Worm (Caenorhabditis elegans) whole organism, young adult: Measurements from ENCODE around the gene B0457.2.

Experiments used
- B0019.2 ChIP-seq: fragments of 200-800 bp; sonication (Bioruptor generic); conservative IDR thresholded peaks from 2 replicates; pipeline ENCODE4 v1.3.6; 2022; ENCODE audit warnings: missing genetic modification reagents, missing genetic modification characterization, missing compliant biosample characterization
- B0035.1 ChIP-seq: sonication (generic microtip); optimal IDR thresholded peaks from 2 replicates; lab custom pipeline; 2016; ENCODE audit warnings: missing genetic modification characterization, mild to moderate bottlenecking, missing compliant biosample characterization, missing genotype, missing genetic modification reagents
- B0336.3 ChIP-seq: fragments of 200-800 bp; sonication (Bioruptor generic); IDR thresholded peaks from 2 replicates; pipeline ENCODE4 v1.3.6; 2022; ENCODE audit warnings: missing genetic modification characterization, missing compliant biosample characterization
- D2030.7 ChIP-seq: fragments of 200-800 bp; sonication (Bioruptor generic); IDR thresholded peaks from 2 replicates; pipeline ENCODE4 v1.3.6; 2022; ENCODE audit warnings: missing genetic modification reagents, missing genetic modification characterization, missing compliant biosample characterization
- F55B11.4 ChIP-seq: sonication (generic microtip); optimal IDR thresholded peaks from 2 replicates; lab custom pipeline; 2016; ENCODE audit warnings: missing compliant biosample characterization, missing genetic modification characterization, borderline replicate concordance; ENCODE audit not compliant: insufficient read depth
- F57A8.1 ChIP-seq: fragments of 200-800 bp; sonication (Bioruptor generic); optimal IDR thresholded peaks from 2 replicates; lab custom pipeline; 2018; ENCODE audit warnings: mild to moderate bottlenecking, missing genetic modification characterization, moderate library complexity, missing compliant biosample characterization
- F57C9.4 ChIP-seq: sonication (generic microtip); optimal IDR thresholded peaks from 2 replicates; lab custom pipeline; 2017; ENCODE audit warnings: mild to moderate bottlenecking, missing genetic modification characterization, missing compliant biosample characterization
- K11D2.4 ChIP-seq: fragments of 200-800 bp; sonication (Bioruptor generic); IDR thresholded peaks from 2 replicates; pipeline ENCODE4 v1.3.6; 2022; ENCODE audit warnings: missing genetic modification reagents, missing genetic modification characterization, missing compliant biosample characterization
- T26A5.8 ChIP-seq: sonication (generic microtip); optimal IDR thresholded peaks from 2 replicates; lab custom pipeline; 2016; ENCODE audit warnings: missing genetic modification characterization, missing compliant biosample characterization
- Y56A3A.18 ChIP-seq: fragments of 200-800 bp; sonication (Bioruptor generic); IDR thresholded peaks from 2 replicates; pipeline ENCODE4 v1.3.6; 2022; ENCODE audit warnings: missing genetic modification reagents, missing genetic modification characterization, missing compliant biosample characterization
- ama-1 ChIP-seq, 3 experiments: fragments of 150-350 bp in 1 of 3; sonication (generic microtip) in 2 of 3; optimal IDR thresholded peaks; 2 replicates each; lab custom pipeline; 2014 to 2018; ENCODE audit warnings: missing biosample characterization in 2 of 3, missing genetic modification characterization in 2 of 3, missing genetic modification reagents in 2 of 3
- aptf-3 ChIP-seq: fragments of 200-800 bp; sonication (Bioruptor generic); IDR thresholded peaks from 2 replicates; pipeline ENCODE4 v1.3.6; 2022; ENCODE audit warnings: missing genetic modification characterization, missing compliant biosample characterization
- athp-1 ChIP-seq: sonication (generic microtip); optimal IDR thresholded peaks from 2 replicates; lab custom pipeline; 2017; ENCODE audit warnings: mild to moderate bottlenecking, missing genetic modification characterization, missing compliant biosample characterization
- attf-3 ChIP-seq: fragments of 200-800 bp; sonication (Bioruptor generic); conservative IDR thresholded peaks from 2 replicates; pipeline ENCODE4 v1.3.6; 2022; ENCODE audit warnings: missing genetic modification reagents, missing genetic modification characterization, missing compliant biosample characterization
- attf-6 ChIP-seq: fragments of 200-800 bp; sonication (Bioruptor generic); IDR thresholded peaks from 2 replicates; pipeline ENCODE4 v1.3.6; 2022; ENCODE audit warnings: missing genetic modification reagents, missing genetic modification characterization, missing compliant biosample characterization
- bed-1 ChIP-seq: fragments of 200-800 bp; sonication (Bioruptor generic); IDR thresholded peaks from 2 replicates; pipeline ENCODE4 v1.3.6; 2022; ENCODE audit warnings: missing genetic modification reagents, missing genetic modification characterization, missing compliant biosample characterization
- ccch-3 ChIP-seq: fragments of 200-800 bp; sonication (Bioruptor generic); optimal IDR thresholded peaks from 2 replicates; lab custom pipeline; 2018; ENCODE audit warnings: mild to moderate bottlenecking, missing genetic modification characterization, missing compliant biosample characterization
- ceh-100 ChIP-seq: fragments of 200-800 bp; sonication (Bioruptor generic); IDR thresholded peaks from 2 replicates; pipeline ENCODE4 v1.3.6; 2022; ENCODE audit warnings: missing genetic modification reagents, missing genetic modification characterization, missing compliant biosample characterization
- ceh-27 ChIP-seq: fragments of 200-800 bp; sonication (Bioruptor generic); optimal IDR thresholded peaks from 2 replicates; lab custom pipeline; 2018; ENCODE audit warnings: mild to moderate bottlenecking, missing genetic modification characterization, moderate library complexity, missing compliant biosample characterization
- chd-7 ChIP-seq: sonication (generic microtip); optimal IDR thresholded peaks from 2 replicates; lab custom pipeline; 2016; ENCODE audit warnings: mild to moderate bottlenecking, missing genetic modification characterization, moderate library complexity, missing compliant biosample characterization
- ekl-4 ChIP-seq: fragments of 200-800 bp; sonication (Bioruptor generic); IDR thresholded peaks from 2 replicates; pipeline ENCODE4 v1.3.6; 2022; ENCODE audit warnings: missing genetic modification reagents, missing genetic modification characterization, missing compliant biosample characterization
- hrde-1 ChIP-seq: sonication (generic microtip); optimal IDR thresholded peaks from 2 replicates; lab custom pipeline; 2016; ENCODE audit warnings: missing genetic modification characterization, mild to moderate bottlenecking, missing compliant biosample characterization, moderate library complexity, missing genotype, missing genetic modification reagents, borderline replicate concordance
- lin-26 ChIP-seq: fragments of 200-800 bp; sonication (Bioruptor generic); IDR thresholded peaks from 2 replicates; pipeline ENCODE4 v1.3.6; 2022; ENCODE audit warnings: missing genetic modification reagents, missing genetic modification characterization, missing compliant biosample characterization
- lin-40 ChIP-seq: sonication (generic microtip); optimal IDR thresholded peaks from 2 replicates; lab custom pipeline; 2016; ENCODE audit warnings: missing genetic modification characterization, mild to moderate bottlenecking, missing compliant biosample characterization, missing genotype, missing genetic modification reagents
- lin-54 ChIP-seq: fragments of 200-800 bp; sonication (Bioruptor generic); optimal IDR thresholded peaks from 2 replicates; lab custom pipeline; 2018; ENCODE audit warnings: mild to moderate bottlenecking, missing genetic modification characterization, missing compliant biosample characterization
- lsl-1 ChIP-seq: fragments of 200-800 bp; sonication (Bioruptor generic); optimal IDR thresholded peaks from 2 replicates; lab custom pipeline; 2018; ENCODE audit warnings: mild to moderate bottlenecking, missing genetic modification characterization, moderate library complexity, missing compliant biosample characterization
- lsy-27 ChIP-seq: sonication (generic microtip); optimal IDR thresholded peaks from 2 replicates; lab custom pipeline; 2017; ENCODE audit warnings: missing genetic modification characterization, mild to moderate bottlenecking, missing compliant biosample characterization, antibody characterized with exemption, missing genotype, borderline replicate concordance; ENCODE audit not compliant: insufficient read depth
- madf-10 ChIP-seq: sonication (generic microtip); optimal IDR thresholded peaks from 2 replicates; lab custom pipeline; 2016; ENCODE audit warnings: mild to moderate bottlenecking, missing genetic modification characterization, missing compliant biosample characterization
- madf-3 ChIP-seq: fragments of 200-800 bp; sonication (Bioruptor generic); IDR thresholded peaks from 2 replicates; pipeline ENCODE4 v1.3.6; 2022; ENCODE audit warnings: missing genetic modification reagents, missing genetic modification characterization, missing compliant biosample characterization
- mel-28 ChIP-seq: sonication (generic microtip); optimal IDR thresholded peaks from 2 replicates; lab custom pipeline; 2016; ENCODE audit warnings: borderline replicate concordance, mild to moderate bottlenecking, missing genetic modification characterization, missing compliant biosample characterization
- nfya-2 ChIP-seq: fragments of 200-800 bp; sonication (Bioruptor generic); IDR thresholded peaks from 2 replicates; pipeline ENCODE4 v1.3.6; 2022; ENCODE audit warnings: missing genetic modification reagents, missing genetic modification characterization, missing compliant biosample characterization
- nhr-120 ChIP-seq: fragments of 200-800 bp; sonication (Bioruptor generic); IDR thresholded peaks from 2 replicates; pipeline ENCODE4 v1.3.6; 2022; ENCODE audit warnings: missing genetic modification characterization, missing compliant biosample characterization
- nhr-90 ChIP-seq: sonication (generic microtip); optimal IDR thresholded peaks from 2 replicates; lab custom pipeline; 2016; ENCODE audit warnings: missing genotype, mild to moderate bottlenecking, missing genetic modification characterization, missing compliant biosample characterization
- rcor-1 ChIP-seq: fragments of 200-800 bp; sonication (Bioruptor generic); IDR thresholded peaks from 2 replicates; pipeline ENCODE4 v1.3.6; 2022; ENCODE audit warnings: missing genetic modification reagents, missing genetic modification characterization, missing compliant biosample characterization
- rec-8 ChIP-seq, 2 experiments: sonication (generic microtip); optimal IDR thresholded peaks; 2 replicates each; lab custom pipeline; 2016; ENCODE audit warnings: mild to moderate bottlenecking in 2 of 2, missing genetic modification characterization in 2 of 2, missing genetic modification reagents in 2 of 2, missing genotype in 2 of 2, missing biosample characterization in 1 of 2, missing compliant biosample characterization in 1 of 2, moderate library complexity in 1 of 2
- repo-1 ChIP-seq: sonication (generic microtip); optimal IDR thresholded peaks from 2 replicates; lab custom pipeline; 2017; ENCODE audit warnings: mild to moderate bottlenecking, missing genetic modification characterization, missing compliant biosample characterization
- rpc-1 ChIP-seq, 2 experiments: fragments of 150-350 bp in 1 of 2; sonication (generic microtip) in 1 of 2; optimal IDR thresholded peaks; 2 replicates each; lab custom pipeline; 2014 to 2018; ENCODE audit warnings: missing biosample characterization in 1 of 2, missing genetic modification characterization in 1 of 2, missing genetic modification reagents in 1 of 2, missing genotype in 1 of 2
- snpc-1.3 ChIP-seq: sonication (generic microtip); optimal IDR thresholded peaks from 2 replicates; lab custom pipeline; 2017; ENCODE audit warnings: missing genetic modification characterization, mild to moderate bottlenecking, missing compliant biosample characterization, antibody characterized with exemption, moderate library complexity, missing genotype, missing genetic modification reagents; ENCODE audit not compliant: insufficient read depth
- snpc-4 ChIP-seq, 5 experiments: fragments of 150-350 bp in 1 of 5; sonication (generic microtip) in 4 of 5; optimal IDR thresholded peaks; 2 replicates each; lab custom pipeline; 2014 to 2018; ENCODE audit warnings: missing genetic modification characterization in 5 of 5, missing biosample characterization in 3 of 5, antibody characterized with exemption in 2 of 5, mild to moderate bottlenecking in 2 of 5, missing compliant biosample characterization in 2 of 5, missing genotype in 2 of 5, moderate library complexity in 2 of 5, missing genetic modification reagents in 1 of 5
- sptf-2 ChIP-seq: fragments of 200-800 bp; sonication (Bioruptor generic); optimal IDR thresholded peaks from 2 replicates; lab custom pipeline; 2018; ENCODE audit warnings: mild to moderate bottlenecking, missing genetic modification characterization, missing compliant biosample characterization
- tlf-1 ChIP-seq: fragments of 200-800 bp; sonication (Bioruptor generic); optimal IDR thresholded peaks from 2 replicates; lab custom pipeline; 2018; ENCODE audit warnings: mild to moderate bottlenecking, missing genetic modification characterization, missing compliant biosample characterization
- ztf-25 ChIP-seq: fragments of 200-800 bp; sonication (Bioruptor generic); IDR thresholded peaks from 2 replicates; pipeline ENCODE4 v1.3.6; 2022; ENCODE audit warnings: missing genetic modification reagents, missing genetic modification characterization, missing compliant biosample characterization
- ztf-28 ChIP-seq: fragments of 200-800 bp; sonication (Bioruptor generic); IDR thresholded peaks from 2 replicates; pipeline ENCODE4 v1.3.6; 2022; ENCODE audit warnings: missing genetic modification reagents, missing genetic modification characterization, missing compliant biosample characterization
- ztf-3 ChIP-seq: fragments of 200-800 bp; sonication (Bioruptor generic); optimal IDR thresholded peaks from 2 replicates; lab custom pipeline; 2018; ENCODE audit warnings: mild to moderate bottlenecking, missing genetic modification characterization, missing compliant biosample characterization

The B0457.2 gene

DNA sequence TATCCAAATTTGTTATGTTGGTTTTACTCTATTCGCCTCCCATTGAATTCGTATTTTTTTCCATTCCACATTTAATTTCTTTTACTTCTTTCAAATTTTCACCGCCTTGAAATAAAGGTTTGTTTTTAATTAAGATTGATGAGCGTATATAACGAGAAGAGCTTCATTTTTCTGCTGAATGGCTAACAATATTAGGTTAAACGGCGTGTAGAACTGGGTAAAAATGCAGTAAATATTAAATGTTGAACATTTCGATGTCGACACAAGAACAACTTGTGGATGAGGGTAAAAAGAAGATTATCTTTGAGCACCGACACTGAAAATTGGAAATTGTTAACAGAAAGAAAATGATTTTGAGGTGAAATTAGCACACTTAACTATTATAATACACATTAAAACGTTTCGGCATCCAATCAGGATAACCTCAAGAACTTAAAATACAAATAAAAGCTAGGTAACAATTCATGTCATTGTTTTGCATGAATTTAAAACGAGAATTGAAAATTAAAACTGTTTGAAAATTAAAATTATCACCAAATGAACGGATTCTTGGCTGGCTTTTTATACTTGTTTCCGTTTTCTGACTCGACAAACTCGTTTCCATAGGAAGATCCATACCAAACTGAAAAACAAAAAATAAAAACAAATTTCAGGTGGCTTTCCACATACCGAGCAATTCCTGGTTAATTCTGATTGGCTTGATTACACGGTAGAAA, 12.7 kb upstream of the B0457.2 start (continued):
- 0 out of 2 replicates have a peak, but pooled peaks have one; percentile 30 for TF ChIP-seq ceh-100 (GFP tag; lab: Robert Waterston, UW)
- no peak for TF ChIP-seq ztf-3
- no peak for TF ChIP-seq ekl-4 (GFP tag; lab: Robert Waterston, UW)
- TF ChIP-seq F55B11.4 (tag; lab: Kevin White, UChicago), result no peak
- TF ChIP-seq ztf-28, result no peak
- TF ChIP-seq lsy-27 (tag; lab: Kevin White, UChicago), result no peak
- TF ChIP-seq attf-6 (GFP tag; lab: Robert Waterston, UW), result 0 out of 2 replicates have a peak, but pooled peaks have one; percentile 17
- TF ChIP-seq aptf-3, result no peak
- peak; percentile 34; the same call in 1 of the 2 replicates for TF ChIP-seq D2030.7
- no peak for TF ChIP-seq nfya-2
- TF ChIP-seq madf-3, result 0 out of 2 replicates have a peak, but pooled peaks have one; percentile 22
- TF ChIP-seq ama-1 (optimal IDR thresholded peaks at IDR 0.05; lab: Kevin White, UChicago), result no peak
- peak in 1 of 2 experiments; percentile 57 for TF ChIP-seq ama-1 (GFP tag; optimal IDR thresholded peaks at IDR 0.05; lab: Kevin White, UChicago)
- TF ChIP-seq F57C9.4 (tag; lab: Kevin White, UChicago), result no peak
- no peak for TF ChIP-seq mel-28 (tag; lab: Kevin White, UChicago)
- no peak for TF ChIP-seq nhr-90
- peak; percentile 17 for TF ChIP-seq chd-7
- TF ChIP-seq repo-1 (tag; lab: Kevin White, UChicago), result peak; percentile 9
- no peak for TF ChIP-seq rpc-1 (optimal IDR thresholded peaks at IDR 0.05; lab: Kevin White, UChicago)
- TF ChIP-seq rpc-1 (tag; optimal IDR thresholded peaks at IDR 0.05; lab: Kevin White, UChicago), result no peak
- TF ChIP-seq tlf-1, result no peak
- 0 out of 2 replicates have a peak, but pooled peaks have one; percentile 21 for TF ChIP-seq B0336.3
- no peak for TF ChIP-seq B0035.1 (tag; lab: Kevin White, UChicago)
- no peak for TF ChIP-seq snpc-4 (GFP tag; optimal IDR thresholded peaks at IDR 0.05; lab: Kevin White, UChicago)
- no peak for TF ChIP-seq snpc-4 (tag; optimal IDR thresholded peaks at IDR 0.05; lab: Kevin White, UChicago)
- TF ChIP-seq lin-26 (GFP tag; lab: Robert Waterston, UW), result peak; percentile 47; the same call in 1 of the 2 replicates
- no peak for TF ChIP-seq T26A5.8 (tag; lab: Kevin White, UChicago)
- no peak for TF ChIP-seq ccch-3 (GFP tag; lab: Kevin White, UChicago)
- no peak for TF ChIP-seq sptf-2 (GFP tag; lab: Kevin White, UChicago)
- TF ChIP-seq ztf-25, result no peak
- peak; percentile 68; the same call in 1 of the 2 replicates for TF ChIP-seq Y56A3A.18 (GFP tag; lab: Robert Waterston, UW)
- no peak for TF ChIP-seq nhr-120 (GFP tag; lab: Robert Waterston, UW)
- TF ChIP-seq lin-40, result no peak
- TF ChIP-seq B0019.2 (GFP tag; lab: Robert Waterston, UW), result no peak
- no peak for TF ChIP-seq ceh-27 (GFP tag; lab: Kevin White, UChicago)
- TF ChIP-seq rcor-1 (GFP tag; lab: Robert Waterston, UW), result no peak
- no peak for TF ChIP-seq bed-1 (GFP tag; lab: Robert Waterston, UW)
- TF ChIP-seq attf-3 (GFP tag; lab: Robert Waterston, UW), result no peak
- TF ChIP-seq athp-1 (tag; lab: Kevin White, UChicago), result peak; percentile 69
- peak; percentile 84 for TF ChIP-seq hrde-1 (tag; lab: Kevin White, UChicago)
- peak; percentile 20 for TF ChIP-seq snpc-1.3 (tag; lab: Kevin White, UChicago)
- peak in 1 of 2 experiments; percentile 3 for TF ChIP-seq rec-8 (tag; optimal IDR thresholded peaks at IDR 0.05; lab: Kevin White, UChicago)
- TF ChIP-seq lin-54 (GFP tag; lab: Kevin White, UChicago), result peak; percentile 9
- TF ChIP-seq K11D2.4 (GFP tag; lab: Robert Waterston, UW), result no peak
- TF ChIP-seq lsl-1, result peak; percentile 2
- TF ChIP-seq F57A8.1 (GFP tag; lab: Kevin White, UChicago), result no peak
- TF ChIP-seq madf-10 (tag; lab: Kevin White, UChicago), result no peak
